Fruit fly (Drosophila melanogaster) whole organism, embryonic: ENCODE results near the gene U2af50.

Experiments used
- CG11085 ChIP-seq: fragments of 200-800 bp; sonication (Bioruptor generic); IDR thresholded peaks from 2 replicates; pipeline ENCODE4 v1.3.6; 2022; ENCODE audit warnings: missing biosample characterization, missing genetic modification characterization
- CG1233 ChIP-seq: fragments of 200-800 bp; sonication (Bioruptor generic); optimal IDR thresholded peaks from 4 replicates; lab custom pipeline; 2018; ENCODE audit warnings: missing biosample characterization, mild to moderate bottlenecking, missing genetic modification characterization
- CG12659 ChIP-seq: fragments of 200-800 bp; sonication (Bioruptor generic); optimal IDR thresholded peaks from 3 replicates; lab custom pipeline; 2017; ENCODE audit warnings: mild to moderate bottlenecking, missing biosample characterization, missing genetic modification reagents, missing genetic modification characterization
- CG14014 ChIP-seq: fragments of 200-800 bp; sonication (Bioruptor generic); IDR thresholded peaks from 2 replicates; pipeline ENCODE4 v1.3.6; 2022; ENCODE audit warnings: missing biosample characterization, missing genetic modification characterization
- CG15269 ChIP-seq: fragments of 200-800 bp; sonication (Bioruptor generic); optimal IDR thresholded peaks from 2 replicates; lab custom pipeline; 2018; ENCODE audit warnings: missing biosample characterization, mild to moderate bottlenecking, missing genetic modification characterization, moderate library complexity
- CG17186 ChIP-seq: fragments of 200-800 bp; sonication (Bioruptor generic); optimal IDR thresholded peaks from 3 replicates; lab custom pipeline; 2017; ENCODE audit warnings: missing biosample characterization, missing genetic modification reagents, missing genetic modification characterization
- CG18011 ChIP-seq: fragments of 200-800 bp; sonication (Bioruptor generic); optimal IDR thresholded peaks from 2 replicates; lab custom pipeline; 2017; ENCODE audit warnings: missing biosample characterization, missing genetic modification characterization, mild to moderate bottlenecking, moderate library complexity, missing genotype
- CG2712 ChIP-seq: fragments of 200-800 bp; optimal IDR thresholded peaks from 3 replicates; lab custom pipeline; 2019; ENCODE audit warnings: missing biosample characterization, mild to moderate bottlenecking, missing genetic modification characterization, moderate library complexity
- CG31365 ChIP-seq: fragments of 200-800 bp; sonication (Bioruptor generic); optimal IDR thresholded peaks from 2 replicates; lab custom pipeline; 2018; ENCODE audit warnings: missing biosample characterization, mild to moderate bottlenecking, missing genetic modification characterization
- CG32767 ChIP-seq: fragments of 200-800 bp; sonication (Bioruptor generic); IDR thresholded peaks from 2 replicates; pipeline ENCODE4 v1.3.6; 2022; ENCODE audit warnings: missing biosample characterization, missing genetic modification characterization
- CG7271 ChIP-seq: fragments of 200-800 bp; sonication (Bioruptor generic); optimal IDR thresholded peaks from 2 replicates; lab custom pipeline; 2018; ENCODE audit warnings: missing biosample characterization, mild to moderate bottlenecking, missing genetic modification characterization, moderate library complexity
- CG8359 ChIP-seq: fragments of 200-800 bp; sonication (Bioruptor generic); optimal IDR thresholded peaks from 2 replicates; lab custom pipeline; 2017; ENCODE audit warnings: missing biosample characterization, mild to moderate bottlenecking, missing genetic modification characterization, borderline replicate concordance
- CG9437 ChIP-seq: fragments of 200-800 bp; sonication (Bioruptor generic); optimal IDR thresholded peaks from 2 replicates; lab custom pipeline; 2018; ENCODE audit warnings: missing biosample characterization, mild to moderate bottlenecking, missing genetic modification characterization
- CG9932 ChIP-seq: fragments of 200-800 bp; sonication (Bioruptor generic); IDR thresholded peaks from 2 replicates; pipeline ENCODE4 v1.3.6; 2022; ENCODE audit warnings: missing biosample characterization, missing genetic modification characterization
- Dll ChIP-seq: fragments of 200-800 bp; sonication (Bioruptor generic); IDR thresholded peaks from 4 replicates; pipeline ENCODE4 v1.3.6; 2022; ENCODE audit warnings: missing biosample characterization, missing genetic modification characterization; ENCODE audit not compliant: partially characterized antibody
- Elba2 ChIP-seq: fragments of 200-800 bp; sonication (Bioruptor generic); optimal IDR thresholded peaks from 3 replicates; lab custom pipeline; 2016; ENCODE audit warnings: missing biosample characterization, missing genetic modification characterization
- Lim3 ChIP-seq: fragments of 200-800 bp; sonication (Bioruptor generic); IDR thresholded peaks from 2 replicates; pipeline ENCODE4 v1.3.6; 2022; ENCODE audit warnings: missing biosample characterization, missing genetic modification characterization
- Mes4 ChIP-seq: fragments of 200-800 bp; sonication (Bioruptor generic); optimal IDR thresholded peaks from 2 replicates; lab custom pipeline; 2016; ENCODE audit warnings: missing biosample characterization, missing genetic modification characterization
- Mrtf ChIP-seq: fragments of 200-800 bp; sonication (Bioruptor generic); IDR thresholded peaks from 3 replicates; pipeline ENCODE4 v1.3.6; 2022; ENCODE audit warnings: missing biosample characterization, missing genetic modification characterization
- NC2α ChIP-seq: fragments of 200-800 bp; sonication (Bioruptor generic); optimal IDR thresholded peaks from 2 replicates; lab custom pipeline; 2016; ENCODE audit warnings: missing biosample characterization, missing genetic modification characterization
- PHDP ChIP-seq: fragments of 200-800 bp; sonication (Bioruptor generic); optimal IDR thresholded peaks from 3 replicates; lab custom pipeline; 2018; ENCODE audit warnings: missing biosample characterization, mild to moderate bottlenecking, missing genetic modification characterization, moderate library complexity
- Xrp1 ChIP-seq: fragments of 200-800 bp; sonication (Bioruptor generic); IDR thresholded peaks from 2 replicates; pipeline ENCODE4 v1.3.6; 2022; ENCODE audit warnings: missing biosample characterization, missing genetic modification characterization
- ara ChIP-seq: fragments of 200-800 bp; sonication (Bioruptor generic); IDR thresholded peaks from 2 replicates; pipeline ENCODE4 v1.3.6; 2022; ENCODE audit warnings: missing biosample characterization, missing genetic modification characterization
- bigmax ChIP-seq: fragments of 200-800 bp; sonication (Bioruptor generic); optimal IDR thresholded peaks from 2 replicates; lab custom pipeline; 2018; ENCODE audit warnings: missing biosample characterization, mild to moderate bottlenecking, missing genetic modification characterization
- caup ChIP-seq: fragments of 200-800 bp; sonication (Bioruptor generic); optimal IDR thresholded peaks from 3 replicates; lab custom pipeline; 2017; ENCODE audit warnings: missing biosample characterization, mild to moderate bottlenecking, missing genetic modification characterization, moderate library complexity; ENCODE audit not compliant: severe bottlenecking
- ems ChIP-seq: fragments of 200-800 bp; sonication (Bioruptor generic); optimal IDR thresholded peaks from 3 replicates; lab custom pipeline; 2016; ENCODE audit warnings: missing biosample characterization, missing genetic modification characterization
- gem ChIP-seq: fragments of 200-800 bp; sonication (Bioruptor generic); optimal IDR thresholded peaks from 2 replicates; lab custom pipeline; 2019; ENCODE audit warnings: missing biosample characterization, mild to moderate bottlenecking, missing genetic modification characterization, moderate library complexity
- gro ChIP-seq: fragments of 200-800 bp; sonication (Bioruptor generic); optimal IDR thresholded peaks from 2 replicates; lab custom pipeline; 2016; ENCODE audit warnings: missing biosample characterization, missing genetic modification characterization
- gsb ChIP-seq: fragments of 200-800 bp; sonication (Bioruptor generic); IDR thresholded peaks from 2 replicates; pipeline ENCODE4 v1.3.6; 2022; ENCODE audit warnings: missing biosample characterization, missing genetic modification characterization
- h ChIP-seq: fragments of >200 bp; optimal IDR thresholded peaks from 2 replicates; lab custom pipeline; 2017
- jigr1 ChIP-seq: fragments of 200-800 bp; sonication (Bioruptor generic); IDR thresholded peaks from 3 replicates; pipeline ENCODE4 v1.3.6; 2022; ENCODE audit warnings: missing biosample characterization, missing genetic modification characterization
- kay ChIP-seq: fragments of 200-800 bp; sonication (Bioruptor generic); optimal IDR thresholded peaks from 2 replicates; lab custom pipeline; 2016; ENCODE audit warnings: missing biosample characterization, missing genetic modification characterization
- maf-S ChIP-seq: fragments of 200-800 bp; sonication (Bioruptor generic); optimal IDR thresholded peaks from 2 replicates; lab custom pipeline; 2016; ENCODE audit warnings: missing biosample characterization, missing genetic modification characterization
- nerfin-1 ChIP-seq: fragments of 200-800 bp; sonication (Bioruptor generic); optimal IDR thresholded peaks from 3 replicates; lab custom pipeline; 2019; ENCODE audit warnings: missing biosample characterization, mild to moderate bottlenecking, missing genetic modification characterization, moderate library complexity
- pan ChIP-seq, 4 experiments: fragments of >200 bp in 3 of 4; fragments of 200-800 bp in 1 of 4; sonication (Bioruptor generic) in 1 of 4; optimal IDR thresholded peaks in 3 of 4; IDR thresholded peaks in 1 of 4; 2 replicates each; pipeline versions ENCODE4 v1.3.6 to Lab custom; 2017 to 2022; ENCODE audit warnings: missing biosample characterization in 2 of 4, missing genetic modification characterization in 2 of 4, mixed read lengths in 1 of 4
- phol ChIP-seq: fragments of 200-800 bp; sonication (Bioruptor generic); optimal IDR thresholded peaks from 3 replicates; lab custom pipeline; 2018; ENCODE audit warnings: missing biosample characterization, mild to moderate bottlenecking, missing genetic modification characterization, moderate library complexity
- pros ChIP-seq: fragments of 200-800 bp; sonication (Bioruptor generic); optimal IDR thresholded peaks from 3 replicates; lab custom pipeline; 2019; ENCODE audit warnings: missing biosample characterization, mild to moderate bottlenecking, missing genetic modification characterization, moderate library complexity
- sc ChIP-seq, 3 experiments: fragments of >200 bp in 2 of 3; fragments of 200-800 bp in 1 of 3; sonication (Bioruptor generic) in 1 of 3; optimal IDR thresholded peaks; 2 replicates in 2 of 3; 3 replicates in 1 of 3; lab custom pipeline; 2017; ENCODE audit warnings: mild to moderate bottlenecking in 1 of 3, missing biosample characterization in 1 of 3, missing genetic modification characterization in 1 of 3, missing genetic modification reagents in 1 of 3
- sens-2 ChIP-seq: fragments of 200-800 bp; sonication (Bioruptor generic); IDR thresholded peaks from 2 replicates; pipeline ENCODE4 v1.3.6; 2022; ENCODE audit warnings: missing biosample characterization, missing genetic modification characterization
- sna ChIP-seq: fragments of 200-800 bp; sonication (Bioruptor generic); IDR thresholded peaks from 2 replicates; pipeline ENCODE4 v1.3.6; 2022; ENCODE audit warnings: missing biosample characterization, missing genetic modification characterization; ENCODE audit not compliant: partially characterized antibody
- sob ChIP-seq: fragments of 200-800 bp; sonication (Bioruptor generic); IDR thresholded peaks from 2 replicates; pipeline ENCODE4 v1.3.6; 2022; ENCODE audit warnings: missing biosample characterization, missing genetic modification characterization
- sug ChIP-seq: fragments of 200-800 bp; optimal IDR thresholded peaks from 2 replicates; lab custom pipeline; 2019; ENCODE audit warnings: missing biosample characterization, mild to moderate bottlenecking, missing genetic modification characterization, moderate library complexity
- trem ChIP-seq: fragments of 200-800 bp; optimal IDR thresholded peaks from 3 replicates; lab custom pipeline; 2019; ENCODE audit warnings: missing biosample characterization, mild to moderate bottlenecking, missing genetic modification characterization, moderate library complexity
- vfl ChIP-seq: fragments of 200-800 bp; sonication (Bioruptor generic); optimal IDR thresholded peaks from 2 replicates; lab custom pipeline; 2016; ENCODE audit warnings: missing biosample characterization, missing genetic modification characterization
- wek ChIP-seq: fragments of 200-800 bp; sonication (Bioruptor generic); optimal IDR thresholded peaks from 3 replicates; lab custom pipeline; 2018; ENCODE audit warnings: missing biosample characterization, mild to moderate bottlenecking, missing genetic modification characterization, moderate library complexity
- zen2 ChIP-seq: fragments of 200-800 bp; sonication (Bioruptor generic); IDR thresholded peaks from 3 replicates; pipeline ENCODE4 v1.3.6; 2022; ENCODE audit warnings: missing biosample characterization, missing genetic modification characterization; ENCODE audit not compliant: partially characterized antibody
- zfh1 ChIP-seq: fragments of 200-800 bp; sonication (Bioruptor generic); IDR thresholded peaks from 3 replicates; pipeline ENCODE4 v1.3.6; 2022; ENCODE audit warnings: missing biosample characterization, missing genetic modification characterization

U2af50 gene

DNA sequence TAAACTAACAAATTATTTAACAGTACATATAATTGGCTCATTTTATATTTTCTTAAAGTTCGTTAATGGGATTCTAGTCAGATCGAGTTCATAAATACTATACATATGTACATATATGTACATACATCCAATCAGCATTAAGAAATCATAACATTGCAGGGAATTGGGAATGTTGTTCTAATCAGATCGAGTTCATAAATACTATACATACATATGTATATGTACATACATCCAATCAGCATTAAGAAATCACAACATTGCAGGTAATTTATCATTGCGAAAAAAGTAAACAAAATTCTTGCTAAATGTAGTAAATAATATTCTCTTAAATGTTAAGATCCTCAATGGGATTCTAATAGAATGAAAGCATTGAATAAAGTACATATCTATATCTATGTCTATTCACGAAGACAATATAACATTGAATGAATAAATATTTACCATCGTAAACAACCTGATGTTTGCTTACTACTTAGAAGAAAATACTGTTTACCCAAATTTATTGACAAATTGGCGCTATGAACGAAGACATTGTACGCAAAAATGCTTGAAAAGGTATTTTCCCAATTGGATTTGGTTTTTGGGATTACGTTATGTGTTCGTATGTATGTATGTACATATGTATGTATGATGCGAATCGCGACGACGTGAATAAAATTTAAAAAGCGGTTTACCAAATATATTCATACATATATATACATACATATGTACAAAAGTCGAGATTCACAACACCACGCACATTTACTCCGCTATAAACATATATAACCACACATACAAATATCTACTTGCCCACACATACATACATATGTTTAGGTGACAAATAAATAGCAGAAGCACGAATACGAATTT, 25.1 kb upstream of the U2af50 start (continued):
- no peak; the same call in 1 of the 2 replicates for TF ChIP-seq CG9932 (GFP tag; lab: Robert Waterston, UW)
- TF ChIP-seq CG9437 (GFP tag; lab: Kevin White, UChicago), result peak; percentile 49
- TF ChIP-seq sc (optimal IDR thresholded peaks at IDR 0.05; lab: Kevin White, UChicago), result no peak
- TF ChIP-seq sc (GFP tag; optimal IDR thresholded peaks at IDR 0.05; lab: Kevin White, UChicago), result peak; percentile 53
- TF ChIP-seq zen2 (GFP tag; lab: Robert Waterston, UW), result no peak
- peak; percentile 48; the same call in 1 of the 2 replicates for TF ChIP-seq CG32767
- peak; percentile 43 for TF ChIP-seq kay (GFP tag; lab: Kevin White, UChicago)
- no peak for TF ChIP-seq gsb (GFP tag; lab: Robert Waterston, UW)
- TF ChIP-seq CG12659 (GFP tag; lab: Kevin White, UChicago), result peak; percentile 79
- no peak for TF ChIP-seq Dll
- peak; percentile 84 for TF ChIP-seq sug (tag; lab: Kevin White, UChicago)
- peak; percentile 78 for TF ChIP-seq CG7271 (tag; lab: Kevin White, UChicago)
- peak; percentile 1 for TF ChIP-seq Elba2
- TF ChIP-seq CG18011, result peak; percentile 13
- no peak for TF ChIP-seq Mrtf
- peak; percentile 37 for TF ChIP-seq NC2α
- TF ChIP-seq nerfin-1 (tag; lab: Kevin White, UChicago), result peak; percentile 82
- TF ChIP-seq CG1233 (GFP tag; lab: Kevin White, UChicago), result peak; percentile 94
- peak; percentile 36 for TF ChIP-seq CG8359 (GFP tag; lab: Kevin White, UChicago)
- peak; percentile 38 for TF ChIP-seq pros (GFP tag; lab: Kevin White, UChicago)
- peak; percentile 94 for TF ChIP-seq PHDP
- no peak for TF ChIP-seq CG17186 (GFP tag; lab: Kevin White, UChicago)
- TF ChIP-seq CG11085 (GFP tag; lab: Robert Waterston, UW), result peak; percentile 30; the same call in 1 of the 2 replicates
- peak; percentile 92 for TF ChIP-seq caup (GFP tag; lab: Kevin White, UChicago)
- TF ChIP-seq CG15269 (tag; lab: Kevin White, UChicago), result peak; percentile 84
- TF ChIP-seq CG2712 (tag; lab: Kevin White, UChicago), result peak; percentile 57
- no peak for TF ChIP-seq pan (optimal IDR thresholded peaks at IDR 0.05; lab: Kevin White, UChicago)
- peak in 1 of 2 experiments; percentile 32 for TF ChIP-seq pan (GFP tag; optimal IDR thresholded peaks at IDR 0.05 in 1 of 2, IDR thresholded peaks at IDR 0.05 in 1 of 2)
- TF ChIP-seq trem (tag; lab: Kevin White, UChicago), result peak; percentile 40
- TF ChIP-seq ara, result peak; percentile 38; the same call in 1 of the 2 replicates
- TF ChIP-seq sens-2 (GFP tag; lab: Robert Waterston, UW), result no peak
- TF ChIP-seq Mes4 (GFP tag; lab: Kevin White, UChicago), result peak; percentile 57
- TF ChIP-seq wek (GFP tag; lab: Kevin White, UChicago), result peak; percentile 84
- peak; percentile 53 for TF ChIP-seq bigmax (GFP tag; lab: Kevin White, UChicago)
- TF ChIP-seq h (lab: Kevin White, UChicago), result no peak
- no peak for TF ChIP-seq ems (GFP tag; lab: Kevin White, UChicago)
- peak; percentile 84 for TF ChIP-seq CG31365 (tag; lab: Kevin White, UChicago)
- peak; percentile 81; the same call in 1 of the 2 replicates for TF ChIP-seq sob (GFP tag; lab: Robert Waterston, UW)
- 0 out of 3 replicates have a peak, but pooled peaks have one; percentile 44 for TF ChIP-seq zfh1 (GFP tag; lab: Robert Waterston, UW)
- no peak for TF ChIP-seq Lim3 (GFP tag; lab: Robert Waterston, UW)
- peak; percentile 82 for TF ChIP-seq Xrp1 (GFP tag; lab: Robert Waterston, UW)
- peak; percentile 83 for TF ChIP-seq gem
- TF ChIP-seq phol (tag; lab: Kevin White, UChicago), result peak; percentile 4
- TF ChIP-seq vfl (GFP tag; lab: Kevin White, UChicago), result no peak
- TF ChIP-seq maf-S (GFP tag; lab: Kevin White, UChicago), result peak; percentile 59
- TF ChIP-seq jigr1 (GFP tag; lab: Robert Waterston, UW), result no peak
- peak; percentile 80; the same call in 1 of the 2 replicates for TF ChIP-seq CG14014 (GFP tag; lab: Robert Waterston, UW)
- TF ChIP-seq gro (GFP tag; lab: Kevin White, UChicago), result peak; percentile 72
- no peak for TF ChIP-seq sna
